Fruit fly (Drosophila melanogaster) S2 (cell line): Measurements from ENCODE around the gene CG43273.

ENCODE experiments used
- CG8478 ChIP-seq: fragments of >200 bp; optimal IDR thresholded peaks from 2 replicates; lab custom pipeline; 2018
- CTCF ChIP-seq, 2 experiments: fragments of >200 bp; optimal IDR thresholded peaks; 2 replicates each; lab custom pipeline; 2018

Gene CG43273

dm6 chr3R:24862065-24862464 lies 32.0 kb downstream of the CG43273 start, which contains the start of gene CG13640:
Gene CG13640 (minus strand): TSS chr3R:24862165.
- TF ChIP-seq CG8478 (lab: Kevin White, UChicago) (no peak), CTCF (optimal IDR thresholded peaks at IDR 0.05; lab: Kevin White, UChicago) (no peak)

- TF ChIP-seq CTCF (optimal IDR thresholded peaks at IDR 0.05; lab: Kevin White, UChicago) (no peak), CG8478 (lab: Kevin White, UChicago) (no peak)
These were observed 32.5 kb downstream of the CG43273 start, which contains the start of gene CG7016 for dm6 chr3R:24862574-24863089. Gene CG7016 (plus strand): TSS chr3R:24862931.

- TF ChIP-seq CTCF (optimal IDR thresholded peaks at IDR 0.05; lab: Kevin White, UChicago) (no peak), CG8478 (lab: Kevin White, UChicago) (no peak)
These were observed 33.8 kb downstream of the CG43273 start for dm6 chr3R:24863894-24864293.

- no peak for TF ChIP-seq CG8478 (lab: Kevin White, UChicago)
- no peak for TF ChIP-seq CTCF (optimal IDR thresholded peaks at IDR 0.05; lab: Kevin White, UChicago)
These were observed 34.8 kb downstream of the CG43273 start, which contains the start of the genes Srg1 and Elal for dm6 chr3R:24864719-24865400. Gene Srg1 (minus strand): TSS chr3R:24864732. Gene Elal (plus strand): TSS chr3R:24865350.

dm6 chr3R:24866976-24867375 lies 36.9 kb downstream of the CG43273 start:
- TF ChIP-seq CTCF (optimal IDR thresholded peaks at IDR 0.05; lab: Kevin White, UChicago) = no peak
- TF ChIP-seq CG8478 (lab: Kevin White, UChicago) = no peak

- no peak for TF ChIP-seq CTCF (optimal IDR thresholded peaks at IDR 0.05; lab: Kevin White, UChicago)
These were observed 37.9 kb downstream of the CG43273 start for dm6 chr3R:24867956-24868355.

- TF ChIP-seq CTCF (optimal IDR thresholded peaks at IDR 0.05; lab: Kevin White, UChicago) (peak in 1 of 2 experiments; percentile 24), CG8478 (lab: Kevin White, UChicago) (no peak)
These were observed 40.4 kb downstream of the CG43273 start, which contains the start of gene CycB3 for dm6 chr3R:24870389-24871048. Gene CycB3 (minus strand): TSS chr3R:24870816.

- TF ChIP-seq CTCF (optimal IDR thresholded peaks at IDR 0.05; lab: Kevin White, UChicago) (no peak), CG8478 (lab: Kevin White, UChicago) (no peak)
These were observed 46.1 kb downstream of the CG43273 start, which contains the start of gene CG3744 for dm6 chr3R:24875939-24876842. Gene CG3744 (minus strand): TSS chr3R:24876654.

- TF ChIP-seq CG8478 (lab: Kevin White, UChicago) (no peak), CTCF (optimal IDR thresholded peaks at IDR 0.05; lab: Kevin White, UChicago) (no peak)
These were observed 46.8 kb downstream of the CG43273 start, which contains the start of the genes CG11089 and CG31381 for dm6 chr3R:24876843-24877457. Gene CG11089 (plus strand): TSS chr3R:24877045. Gene CG31381 (plus strand): TSS chr3R:24877045.

- TF ChIP-seq CTCF (optimal IDR thresholded peaks at IDR 0.05; lab: Kevin White, UChicago) = no peak
- TF ChIP-seq CG8478 (lab: Kevin White, UChicago) = no peak
These were observed 48.6 kb downstream of the CG43273 start for dm6 chr3R:24878655-24879054.
